Worm (Caenorhabditis elegans) whole organism, L4 larva: ENCODE data around the gene gpcp-2.

Experiments
- F49E8.2 ChIP-seq: sonication (generic microtip); optimal IDR thresholded peaks from 2 replicates; lab custom pipeline; 2016; ENCODE audit warnings: missing compliant biosample characterization, mild to moderate bottlenecking, missing genetic modification characterization, borderline replicate concordance
- Y105C5A.15 ChIP-seq: fragments of 200-800 bp; sonication (Bioruptor generic); IDR thresholded peaks from 2 replicates; pipeline ENCODE4 v1.3.6; 2022; ENCODE audit warnings: missing genetic modification characterization, missing compliant biosample characterization
- Y48G9A.11 ChIP-seq: fragments of 200-800 bp; sonication (Bioruptor generic); IDR thresholded peaks from 2 replicates; pipeline ENCODE4 v1.3.6; 2022; ENCODE audit warnings: missing genetic modification reagents, missing genetic modification characterization, missing compliant biosample characterization
- Y75B8A.6 ChIP-seq: fragments of 200-800 bp; sonication (Bioruptor generic); IDR thresholded peaks from 2 replicates; pipeline ENCODE4 v1.3.6; 2022; ENCODE audit warnings: missing genetic modification reagents, missing genetic modification characterization, missing compliant biosample characterization
- aly-2 ChIP-seq: sonication (generic microtip); optimal IDR thresholded peaks from 2 replicates; lab custom pipeline; 2018; ENCODE audit warnings: missing biosample characterization, missing genetic modification characterization
- arid-1 ChIP-seq: fragments of 200-800 bp; sonication (Bioruptor generic); conservative IDR thresholded peaks from 2 replicates; pipeline ENCODE4 v1.3.6; 2022; ENCODE audit warnings: missing genetic modification reagents, missing genetic modification characterization, missing compliant biosample characterization
- ceh-44 ChIP-seq: fragments of 200-800 bp; sonication (Bioruptor generic); IDR thresholded peaks from 2 replicates; pipeline ENCODE4 v1.3.6; 2022; ENCODE audit warnings: missing genetic modification reagents, missing genetic modification characterization, missing compliant biosample characterization
- ceh-82 ChIP-seq: sonication (generic microtip); optimal IDR thresholded peaks from 2 replicates; lab custom pipeline; 2017; ENCODE audit warnings: missing biosample characterization, missing genetic modification characterization
- ces-1 ChIP-seq: fragments of 150-350 bp; sonication (generic microtip); optimal IDR thresholded peaks from 4 replicates; lab custom pipeline; 2014; ENCODE audit warnings: missing biosample characterization, missing genetic modification reagents, missing genetic modification characterization
- cey-2 ChIP-seq: sonication (generic microtip); optimal IDR thresholded peaks from 3 replicates; lab custom pipeline; 2017; ENCODE audit warnings: missing genetic modification characterization, mild to moderate bottlenecking, missing compliant biosample characterization, antibody characterized with exemption, borderline replicate concordance; ENCODE audit not compliant: insufficient read depth
- daf-16 ChIP-seq, 3 experiments: sonication (generic microtip); optimal IDR thresholded peaks; 2 replicates each; lab custom pipeline; 2016 to 2017; ENCODE audit warnings: missing genetic modification characterization in 3 of 3, missing genetic modification reagents in 3 of 3, mild to moderate bottlenecking in 2 of 3, missing compliant biosample characterization in 2 of 3, missing biosample characterization in 1 of 3, moderate library complexity in 1 of 3
- dmd-8 ChIP-seq: fragments of 200-800 bp; sonication (Bioruptor generic); IDR thresholded peaks from 2 replicates; pipeline ENCODE4 v1.3.6; 2022; ENCODE audit warnings: missing genetic modification characterization, missing compliant biosample characterization
- dmd-9 ChIP-seq: fragments of 200-800 bp; sonication (Bioruptor generic); IDR thresholded peaks from 2 replicates; pipeline ENCODE4 v1.3.6; 2022; ENCODE audit warnings: missing genetic modification reagents, missing genetic modification characterization, missing compliant biosample characterization
- dpl-1 ChIP-seq: fragments of 150-350 bp; optimal IDR thresholded peaks from 2 replicates; lab custom pipeline; 2014; ENCODE audit warnings: missing biosample characterization, missing genetic modification reagents, missing genetic modification characterization
- dve-1 ChIP-seq: sonication (generic microtip); optimal IDR thresholded peaks from 2 replicates; lab custom pipeline; 2017; ENCODE audit warnings: antibody characterized with exemption, mild to moderate bottlenecking, missing genetic modification characterization, missing compliant biosample characterization; ENCODE audit not compliant: insufficient read depth
- egl-43 ChIP-seq: fragments of 200-800 bp; sonication (Bioruptor generic); IDR thresholded peaks from 2 replicates; pipeline ENCODE4 v1.3.6; 2022; ENCODE audit warnings: missing genetic modification reagents, missing genetic modification characterization, missing compliant biosample characterization
- hif-1 ChIP-seq, 2 experiments: sonication (generic microtip); optimal IDR thresholded peaks; 2 replicates each; lab custom pipeline; 2016 to 2017; ENCODE audit warnings: missing compliant biosample characterization in 2 of 2, missing genetic modification characterization in 2 of 2, missing genetic modification reagents in 2 of 2, missing genotype in 2 of 2, mild to moderate bottlenecking in 1 of 2
- hlh-30 ChIP-seq: sonication (generic microtip); optimal IDR thresholded peaks from 2 replicates; lab custom pipeline; 2017; ENCODE audit warnings: antibody characterized with exemption, mild to moderate bottlenecking, missing genetic modification characterization, missing compliant biosample characterization; ENCODE audit not compliant: insufficient read depth
- hmg-1.1 ChIP-seq: fragments of 200-800 bp; sonication (Bioruptor generic); IDR thresholded peaks from 2 replicates; pipeline ENCODE4 v1.3.6; 2022; ENCODE audit warnings: missing genetic modification reagents, missing genetic modification characterization, missing compliant biosample characterization
- lim-7 ChIP-seq: fragments of 200-800 bp; sonication (Bioruptor generic); IDR thresholded peaks from 2 replicates; pipeline ENCODE4 v1.3.6; 2022; ENCODE audit warnings: missing genetic modification characterization, missing compliant biosample characterization
- lin-13 ChIP-seq: fragments of 150-350 bp; optimal IDR thresholded peaks from 2 replicates; lab custom pipeline; 2014; ENCODE audit warnings: missing biosample characterization, missing genetic modification reagents, missing genetic modification characterization
- lin-15B ChIP-seq: fragments of 150-350 bp; sonication (generic microtip); optimal IDR thresholded peaks from 3 replicates; lab custom pipeline; 2014; ENCODE audit warnings: missing biosample characterization, missing genetic modification characterization
- lsy-2 ChIP-seq, 2 experiments: fragments of 150-350 bp in 1 of 2; sonication (generic microtip) in 1 of 2; optimal IDR thresholded peaks; 2 replicates each; lab custom pipeline; 2014 to 2017; ENCODE audit warnings: missing biosample characterization in 2 of 2, missing genetic modification characterization in 2 of 2
- madf-5 ChIP-seq, 2 experiments: fragments of 200-800 bp; sonication (Bioruptor generic); IDR thresholded peaks; 2 replicates each; pipeline ENCODE4 v1.3.6; 2022; ENCODE audit warnings: missing compliant biosample characterization in 2 of 2, missing genetic modification characterization in 2 of 2
- mdl-1 ChIP-seq, 2 experiments: fragments of 150-350 bp in 1 of 2; sonication (generic microtip) in 1 of 2; optimal IDR thresholded peaks; 2 replicates each; lab custom pipeline; 2014 to 2017; ENCODE audit warnings: missing biosample characterization in 2 of 2, missing genetic modification characterization in 2 of 2
- nhr-10 ChIP-seq: fragments of 150-350 bp; optimal IDR thresholded peaks from 2 replicates; lab custom pipeline; 2014; ENCODE audit warnings: missing biosample characterization, missing genetic modification characterization
- nhr-102 ChIP-seq: sonication (generic microtip); optimal IDR thresholded peaks from 2 replicates; lab custom pipeline; 2016; ENCODE audit warnings: mild to moderate bottlenecking, missing genetic modification characterization, moderate library complexity, missing compliant biosample characterization
- nhr-111 ChIP-seq: fragments of 200-800 bp; sonication (Bioruptor generic); optimal IDR thresholded peaks from 2 replicates; lab custom pipeline; 2018; ENCODE audit warnings: mild to moderate bottlenecking, missing genetic modification characterization, missing compliant biosample characterization
- nhr-25 ChIP-seq: sonication (generic microtip); optimal IDR thresholded peaks from 2 replicates; lab custom pipeline; 2017; ENCODE audit warnings: missing genetic modification characterization, mild to moderate bottlenecking, missing compliant biosample characterization, antibody characterized with exemption, moderate library complexity, borderline replicate concordance; ENCODE audit not compliant: insufficient read depth
- nhr-28 ChIP-seq: fragments of 150-350 bp; optimal IDR thresholded peaks from 2 replicates; lab custom pipeline; 2014; ENCODE audit warnings: missing biosample characterization, missing genetic modification characterization
- nhr-42 ChIP-seq: fragments of 200-800 bp; sonication (Bioruptor generic); IDR thresholded peaks from 2 replicates; pipeline ENCODE4 v1.3.6; 2022; ENCODE audit warnings: missing genetic modification characterization, missing compliant biosample characterization
- nhr-48 ChIP-seq: sonication (generic microtip); optimal IDR thresholded peaks from 2 replicates; lab custom pipeline; 2016; ENCODE audit warnings: mild to moderate bottlenecking, missing genetic modification characterization, missing compliant biosample characterization
- pha-4 ChIP-seq, 2 experiments: fragments of 150-350 bp in 1 of 2; fragments of 200-800 bp in 1 of 2; sonication (Bioruptor generic) in 1 of 2; IDR thresholded peaks in 1 of 2; optimal IDR thresholded peaks in 1 of 2; 2 replicates each; pipeline versions ENCODE4 v1.3.6 to Lab custom; 2014 to 2022; ENCODE audit warnings: missing genetic modification characterization in 2 of 2, missing genetic modification reagents in 2 of 2, missing biosample characterization in 1 of 2, missing compliant biosample characterization in 1 of 2
- pqm-1 ChIP-seq: sonication (generic microtip); optimal IDR thresholded peaks from 2 replicates; lab custom pipeline; 2017; ENCODE audit warnings: missing biosample characterization, missing genetic modification characterization
- rbr-2 ChIP-seq: sonication (generic microtip); optimal IDR thresholded peaks from 2 replicates; lab custom pipeline; 2016; ENCODE audit warnings: missing genotype, missing genetic modification characterization, missing compliant biosample characterization
- saeg-2 ChIP-seq: fragments of 200-800 bp; sonication (Bioruptor generic); IDR thresholded peaks from 2 replicates; pipeline ENCODE4 v1.3.6; 2022; ENCODE audit warnings: missing genetic modification reagents, missing genetic modification characterization, missing compliant biosample characterization
- set-16 ChIP-seq: fragments of 200-800 bp; sonication (Bioruptor generic); IDR thresholded peaks from 2 replicates; pipeline ENCODE4 v1.3.6; 2022; ENCODE audit warnings: missing genetic modification reagents, missing genetic modification characterization, missing compliant biosample characterization
- spr-1 ChIP-seq: sonication (generic microtip); optimal IDR thresholded peaks from 2 replicates; lab custom pipeline; 2016; ENCODE audit warnings: mild to moderate bottlenecking, missing genetic modification characterization, missing compliant biosample characterization
- spr-3 ChIP-seq: fragments of 200-800 bp; sonication (Bioruptor generic); optimal IDR thresholded peaks from 2 replicates; lab custom pipeline; 2018; ENCODE audit warnings: mild to moderate bottlenecking, missing genetic modification characterization, missing compliant biosample characterization
- tra-1 ChIP-seq: fragments of 200-800 bp; sonication (Bioruptor generic); IDR thresholded peaks from 2 replicates; pipeline ENCODE4 v1.3.6; 2022; ENCODE audit warnings: missing genetic modification reagents, missing genetic modification characterization, missing compliant biosample characterization
- unc-62 ChIP-seq, 3 experiments: fragments of 150-350 bp in 1 of 3; sonication (generic microtip); optimal IDR thresholded peaks in 2 of 3; peaks in 1 of 3; 1 replicate in 1 of 3; 2 replicates in 2 of 3; lab custom pipeline; 2014 to 2017; ENCODE audit warnings: missing biosample characterization in 3 of 3, missing genetic modification characterization in 3 of 3, missing genetic modification reagents in 3 of 3, missing genotype in 1 of 3
- vab-7 ChIP-seq: fragments of 200-800 bp; sonication (Bioruptor generic); IDR thresholded peaks from 2 replicates; pipeline ENCODE4 v1.3.6; 2022; ENCODE audit warnings: missing genetic modification reagents, missing genetic modification characterization, missing compliant biosample characterization
- zag-1 ChIP-seq: fragments of 150-350 bp; optimal IDR thresholded peaks from 2 replicates; lab custom pipeline; 2014; ENCODE audit warnings: missing biosample characterization, missing genetic modification characterization
- zfp-3 ChIP-seq: fragments of 200-800 bp; sonication (Bioruptor generic); conservative IDR thresholded peaks from 2 replicates; pipeline ENCODE4 v1.3.6; 2022; ENCODE audit warnings: missing genetic modification reagents, missing genetic modification characterization, missing compliant biosample characterization
- zip-2 ChIP-seq: fragments of 150-350 bp; optimal IDR thresholded peaks from 2 replicates; lab custom pipeline; 2014; ENCODE audit warnings: missing biosample characterization, missing genetic modification characterization
- ztf-11 ChIP-seq: fragments of 150-350 bp; optimal IDR thresholded peaks from 2 replicates; lab custom pipeline; 2014; ENCODE audit warnings: missing biosample characterization, missing genetic modification characterization
- ztf-7 ChIP-seq: fragments of 150-350 bp; optimal IDR thresholded peaks from 2 replicates; lab custom pipeline; 2014; ENCODE audit warnings: missing biosample characterization, missing genetic modification characterization

Gene gpcp-2

DNA sequence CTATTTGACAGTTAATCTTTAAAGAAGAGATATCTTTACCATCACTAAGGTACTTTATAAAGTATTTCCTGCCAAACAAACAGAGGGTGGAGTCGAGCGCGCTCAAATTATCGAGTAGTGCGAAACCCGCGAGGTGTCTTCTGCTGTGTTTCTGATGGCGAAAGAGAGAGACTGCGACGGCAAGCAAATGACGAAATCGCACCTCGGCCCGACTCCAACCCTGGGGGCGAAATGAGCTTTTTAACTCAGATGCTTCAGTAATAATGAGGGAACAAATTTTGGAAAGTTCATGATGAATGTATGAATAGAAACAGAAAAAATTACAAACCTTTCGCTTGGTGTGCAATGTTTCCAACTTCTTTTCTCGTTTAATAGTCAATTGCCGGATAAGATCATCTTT, 18.4 kb upstream of the gpcp-2 start (continued):
- no peak for TF ChIP-seq Y75B8A.6 (GFP tag; lab: Robert Waterston, UW)
- TF ChIP-seq daf-16 (GFP tag; optimal IDR thresholded peaks at IDR 0.05; lab: Kevin White, UChicago): no peak
- TF ChIP-seq daf-16 (tag; optimal IDR thresholded peaks at IDR 0.05; lab: Kevin White, UChicago): peak; percentile 26
- TF ChIP-seq nhr-28 (tag; lab: Kevin White, UChicago): peak; percentile 0
- TF ChIP-seq ztf-11 (tag; lab: Kevin White, UChicago): no peak
- TF ChIP-seq zip-2: no peak
- peak; percentile 48 for TF ChIP-seq hlh-30 (tag; lab: Kevin White, UChicago)
- no peak for TF ChIP-seq ceh-82 (tag; lab: Kevin White, UChicago)

DNA sequence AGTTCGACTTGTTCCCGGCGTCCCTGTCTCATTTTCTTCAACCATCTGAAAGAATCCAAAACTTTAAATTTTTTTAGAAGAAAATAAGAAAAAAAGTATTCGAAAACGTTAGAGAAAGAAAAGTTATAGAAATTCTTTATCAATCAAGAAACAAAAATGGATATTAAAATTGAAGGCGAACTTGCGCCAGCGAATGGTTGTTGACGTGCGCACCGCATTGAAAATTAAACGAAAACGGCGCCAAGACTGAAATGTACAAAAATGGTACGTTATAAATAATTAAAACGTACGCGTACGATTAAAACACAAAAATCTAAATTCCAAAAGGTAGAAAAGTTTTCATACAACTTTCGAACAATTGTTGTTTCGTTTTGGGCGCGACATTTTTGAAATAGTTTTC, 13.6 kb upstream of the gpcp-2 start, which contains the start of gene K02C4.3:
K02C4.3 (minus strand) TSS at position 51 of the 400 bp plus-strand sequence.
- 0 out of 2 replicates have a peak, but pooled peaks have one; percentile 13 for TF ChIP-seq hmg-1.1
- peak; percentile 93 for TF ChIP-seq dpl-1 (GFP tag; lab: Kevin White, UChicago)
- no peak for TF ChIP-seq lin-15B (tag; lab: Kevin White, UChicago)
- peak in 1 of 2 experiments; percentile 86 for TF ChIP-seq lsy-2 (tag; optimal IDR thresholded peaks at IDR 0.05; lab: Kevin White, UChicago)
- no peak for TF ChIP-seq zag-1 (tag; lab: Kevin White, UChicago)
- TF ChIP-seq dmd-9 (GFP tag; lab: Robert Waterston, UW): no peak
- TF ChIP-seq F49E8.2 (tag; lab: Kevin White, UChicago): no peak
- TF ChIP-seq nhr-102 (tag; lab: Kevin White, UChicago): no peak
- TF ChIP-seq nhr-111 (GFP tag; lab: Kevin White, UChicago): no peak
- TF ChIP-seq ces-1 (GFP tag; lab: Kevin White, UChicago): no peak
- TF ChIP-seq nhr-42 (GFP tag; lab: Robert Waterston, UW): no peak
- TF ChIP-seq dve-1 (tag; lab: Kevin White, UChicago): peak; percentile 72
- TF ChIP-seq saeg-2 (GFP tag; lab: Robert Waterston, UW): no peak
- no peak for TF ChIP-seq arid-1 (GFP tag; lab: Robert Waterston, UW)
- no peak for TF ChIP-seq Y48G9A.11 (GFP tag; lab: Robert Waterston, UW)
- peak; percentile 42 for TF ChIP-seq spr-1
- no peak for TF ChIP-seq spr-3 (GFP tag; lab: Kevin White, UChicago)
- peak; percentile 40 for TF ChIP-seq rbr-2 (tag; lab: Kevin White, UChicago)
- TF ChIP-seq dmd-8 (GFP tag; lab: Robert Waterston, UW): no peak
- TF ChIP-seq ztf-7 (tag; lab: Kevin White, UChicago): peak; percentile 10
- no peak for TF ChIP-seq unc-62 (GFP tag; optimal IDR thresholded peaks at IDR 0.05 in 1 of 2; lab: Kevin White, UChicago)
- TF ChIP-seq unc-62 (tag; optimal IDR thresholded peaks at IDR 0.05; lab: Kevin White, UChicago): no peak
- TF ChIP-seq madf-5 (GFP tag; IDR thresholded peaks at IDR 0.05; lab: Robert Waterston, UW): no peak
- TF ChIP-seq zip-2: no peak
- no peak for TF ChIP-seq mdl-1 (tag; optimal IDR thresholded peaks at IDR 0.05; lab: Kevin White, UChicago)
- no peak for TF ChIP-seq ceh-44 (GFP tag; lab: Robert Waterston, UW)
- TF ChIP-seq set-16 (GFP tag; lab: Robert Waterston, UW): no peak
- no peak for TF ChIP-seq egl-43 (GFP tag; lab: Robert Waterston, UW)
- no peak for TF ChIP-seq lin-13
- no peak for TF ChIP-seq zfp-3 (GFP tag; lab: Robert Waterston, UW)
- TF ChIP-seq hif-1 (tag; optimal IDR thresholded peaks at IDR 0.05; lab: Kevin White, UChicago): no peak
- TF ChIP-seq tra-1 (GFP tag; lab: Robert Waterston, UW): no peak
- peak; percentile 23 for TF ChIP-seq nhr-48
- TF ChIP-seq pha-4 (GFP tag; IDR thresholded peaks at IDR 0.05; lab: Robert Waterston, UW): no peak
- peak; percentile 14 for TF ChIP-seq pha-4 (tag; optimal IDR thresholded peaks at IDR 0.05; lab: Kevin White, UChicago)
- no peak for TF ChIP-seq vab-7 (GFP tag; lab: Robert Waterston, UW)
- no peak for TF ChIP-seq nhr-25 (tag; lab: Kevin White, UChicago)
- TF ChIP-seq nhr-10 (tag; lab: Kevin White, UChicago): no peak
- no peak for TF ChIP-seq cey-2 (tag; lab: Kevin White, UChicago)
- TF ChIP-seq ztf-11 (tag; lab: Kevin White, UChicago): no peak
- no peak for TF ChIP-seq Y105C5A.15 (GFP tag; lab: Robert Waterston, UW)
- TF ChIP-seq pqm-1 (tag; lab: Kevin White, UChicago): no peak
- TF ChIP-seq aly-2 (tag; lab: Kevin White, UChicago): no peak
- TF ChIP-seq lim-7 (GFP tag; lab: Robert Waterston, UW): no peak
